Worm (Caenorhabditis elegans) whole organism, early embryonic: ENCODE measurements around the gene nlp-16.

Source experiments
- B0310.2 ChIP-seq: sonication (generic microtip); optimal IDR thresholded peaks from 2 replicates; lab custom pipeline; 2016; ENCODE audit warnings: mild to moderate bottlenecking, missing genetic modification characterization, missing compliant biosample characterization
- F13C5.2 ChIP-seq: sonication (generic microtip); optimal IDR thresholded peaks from 2 replicates; lab custom pipeline; 2017; ENCODE audit warnings: mild to moderate bottlenecking, missing genetic modification characterization, inconsistent platforms, missing compliant biosample characterization
- aly-1 ChIP-seq: sonication (generic microtip); optimal IDR thresholded peaks from 2 replicates; lab custom pipeline; 2016; ENCODE audit warnings: missing genetic modification characterization, missing compliant biosample characterization
- ama-1 ChIP-seq: fragments of 150-350 bp; optimal IDR thresholded peaks from 2 replicates; lab custom pipeline; 2014
- ceh-13 ChIP-seq: fragments of 200-800 bp; sonication (Bioruptor generic); optimal IDR thresholded peaks from 2 replicates; lab custom pipeline; 2018; ENCODE audit warnings: mild to moderate bottlenecking, missing genetic modification characterization, missing compliant biosample characterization
- ceh-36 ChIP-seq: sonication (generic microtip); optimal IDR thresholded peaks from 2 replicates; lab custom pipeline; 2016; ENCODE audit warnings: missing genetic modification characterization, inconsistent platforms, missing compliant biosample characterization
- ets-7 ChIP-seq: sonication (generic microtip); optimal IDR thresholded peaks from 2 replicates; lab custom pipeline; 2016; ENCODE audit warnings: missing genotype, missing genetic modification characterization, missing compliant biosample characterization
- flt-1 ChIP-seq: fragments of 200-800 bp; sonication (Bioruptor generic); IDR thresholded peaks from 2 replicates; pipeline ENCODE4 v1.3.6; 2022; ENCODE audit warnings: missing genetic modification characterization, missing compliant biosample characterization
- hmbx-1 ChIP-seq: sonication (generic microtip); optimal IDR thresholded peaks from 2 replicates; lab custom pipeline; 2016; ENCODE audit warnings: mild to moderate bottlenecking, missing genetic modification characterization, missing compliant biosample characterization
- hmg-4 ChIP-seq: fragments of 200-800 bp; sonication (Bioruptor generic); optimal IDR thresholded peaks from 2 replicates; lab custom pipeline; 2018; ENCODE audit warnings: mild to moderate bottlenecking, missing genetic modification characterization, missing compliant biosample characterization
- hnd-1 ChIP-seq: sonication (generic microtip); optimal IDR thresholded peaks from 2 replicates; lab custom pipeline; 2016; ENCODE audit warnings: missing genetic modification characterization, missing compliant biosample characterization
- pes-1 ChIP-seq: fragments of 200-800 bp; sonication (Bioruptor generic); IDR thresholded peaks from 2 replicates; pipeline ENCODE4 v1.3.6; 2022; ENCODE audit warnings: missing genetic modification reagents, missing genetic modification characterization, missing compliant biosample characterization
- scrt-1 ChIP-seq: fragments of 200-800 bp; sonication (Bioruptor generic); IDR thresholded peaks from 2 replicates; pipeline ENCODE4 v1.3.6; 2022; ENCODE audit warnings: missing genetic modification characterization, missing compliant biosample characterization
- sea-1 ChIP-seq: fragments of 200-800 bp; sonication (Bioruptor generic); conservative IDR thresholded peaks from 2 replicates; pipeline ENCODE4 v1.3.6; 2022; ENCODE audit warnings: missing genetic modification characterization, missing compliant biosample characterization
- tbx-11 ChIP-seq: fragments of 200-800 bp; sonication (Bioruptor generic); IDR thresholded peaks from 2 replicates; pipeline ENCODE4 v1.3.6; 2022; ENCODE audit warnings: missing genetic modification characterization, missing compliant biosample characterization
- tbx-37 ChIP-seq: fragments of 200-800 bp; sonication (Bioruptor generic); conservative IDR thresholded peaks from 2 replicates; pipeline ENCODE4 v1.3.6; 2022; ENCODE audit warnings: missing genetic modification reagents, missing genetic modification characterization, missing compliant biosample characterization
- tra-4 ChIP-seq: sonication (generic microtip); optimal IDR thresholded peaks from 2 replicates; lab custom pipeline; 2017; ENCODE audit warnings: missing genetic modification characterization, missing compliant biosample characterization

Gene nlp-16

DNA sequence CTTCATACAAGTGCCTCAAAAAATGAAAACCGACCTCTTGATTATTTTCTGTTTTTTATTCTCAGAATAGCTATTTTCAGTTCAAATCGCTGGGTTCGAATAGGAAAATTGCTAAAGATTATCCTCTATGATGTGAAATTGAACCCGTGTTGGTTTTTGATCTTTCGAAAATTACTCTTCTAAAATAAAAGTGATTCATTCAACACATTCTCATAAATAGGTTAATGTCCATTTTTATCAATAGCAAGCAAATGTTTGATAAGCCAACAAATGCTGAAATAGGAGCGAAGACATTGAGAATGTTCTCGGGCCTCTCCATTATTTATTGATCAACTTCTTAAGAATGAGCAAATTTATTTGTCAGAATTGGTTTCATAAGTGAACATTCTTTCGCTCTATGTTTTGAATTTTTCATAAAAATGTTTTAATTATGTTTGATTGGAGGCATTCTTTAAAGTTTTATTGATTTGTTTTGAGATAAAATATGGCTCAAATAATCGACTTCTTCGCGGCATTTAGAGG, 26.8 kb downstream of the nlp-16 start, which contains the start of gene F58F9.3:
F58F9.3 (plus strand) TSS at position 472 of the 522 bp plus-strand sequence.
- TF ChIP-seq ama-1 (lab: Kevin White, UChicago) = no peak
- no peak for TF ChIP-seq pes-1 (GFP tag; lab: Robert Waterston, UW)
- no peak for TF ChIP-seq tra-4
- TF ChIP-seq aly-1 (tag; lab: Kevin White, UChicago) = no peak
- no peak for TF ChIP-seq B0310.2
- no peak for TF ChIP-seq tbx-37 (GFP tag; lab: Robert Waterston, UW)
- no peak for TF ChIP-seq tbx-11
- no peak for TF ChIP-seq flt-1 (GFP tag; lab: Robert Waterston, UW)
- TF ChIP-seq scrt-1 = no peak
- no peak for TF ChIP-seq hnd-1 (tag; lab: Kevin White, UChicago)

DNA sequence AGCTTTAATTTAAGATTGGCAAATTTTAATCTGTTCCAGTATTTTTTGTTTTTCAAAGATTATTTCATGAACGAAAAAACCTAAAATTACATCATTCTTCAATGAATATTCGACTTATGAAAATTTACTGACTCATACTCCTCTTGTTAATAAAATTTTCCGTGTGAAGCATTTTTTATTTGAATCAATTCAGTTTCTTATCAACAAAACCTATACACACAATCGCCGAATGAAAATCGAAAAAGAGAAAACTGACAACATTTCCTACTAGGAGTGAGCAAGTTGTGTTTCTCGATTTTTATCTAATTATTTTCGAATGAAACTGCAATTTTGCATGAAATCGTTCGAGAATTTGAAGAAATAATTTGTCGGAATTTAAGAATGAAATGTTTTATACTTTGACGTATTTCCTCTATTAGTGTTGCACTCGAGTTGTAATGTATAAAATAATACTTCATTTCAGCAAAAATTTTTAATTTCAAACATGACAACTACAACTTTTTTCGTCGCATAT, 29.0 kb downstream of the nlp-16 start, which contains the start of gene F58F9.4:
F58F9.4 (plus strand) TSS at position 464 of the 514 bp plus-strand sequence.
- TF ChIP-seq tra-4 (no peak), tbx-37 (GFP tag; lab: Robert Waterston, UW) (no peak), pes-1 (GFP tag; lab: Robert Waterston, UW) (no peak), B0310.2 (no peak), ceh-13 (no peak), ets-7 (no peak), sea-1 (no peak), F13C5.2 (no peak), tbx-11 (no peak)

DNA sequence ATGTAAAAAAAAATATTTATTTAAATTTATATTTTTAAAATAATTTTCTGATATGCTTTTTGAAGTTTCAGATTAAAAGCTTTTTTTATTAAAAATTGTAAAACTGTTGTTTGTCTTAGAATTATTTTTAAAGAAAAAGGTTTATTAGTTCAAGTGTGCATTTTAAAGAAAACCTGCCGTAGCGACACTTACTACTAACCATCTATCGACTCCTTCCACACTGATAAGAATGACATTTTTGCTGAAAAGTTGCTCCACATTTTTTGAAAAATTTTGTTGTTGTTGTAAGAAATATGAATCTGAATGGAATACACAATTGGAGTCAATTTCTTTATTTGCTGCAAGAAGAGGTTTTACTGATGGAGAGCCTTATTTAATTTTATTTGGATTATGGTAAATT, 31.7 kb downstream of the nlp-16 start, which contains the start of gene C49A9.1:
C49A9.1 (plus strand) TSS at position 217 of the 400 bp plus-strand sequence.
- TF ChIP-seq aly-1 (tag; lab: Kevin White, UChicago) (no peak), tra-4 (no peak), hnd-1 (tag; lab: Kevin White, UChicago) (no peak), ets-7 (no peak), sea-1 (no peak), tbx-37 (GFP tag; lab: Robert Waterston, UW) (no peak), hmbx-1 (tag; lab: Kevin White, UChicago) (no peak), F13C5.2 (no peak), pes-1 (GFP tag; lab: Robert Waterston, UW) (no peak), B0310.2 (no peak), hmg-4 (GFP tag; lab: Kevin White, UChicago) (no peak), flt-1 (GFP tag; lab: Robert Waterston, UW) (no peak), ceh-36 (no peak), ceh-13 (no peak), scrt-1 (no peak), tbx-11 (no peak), ama-1 (lab: Kevin White, UChicago) (no peak)

DNA sequence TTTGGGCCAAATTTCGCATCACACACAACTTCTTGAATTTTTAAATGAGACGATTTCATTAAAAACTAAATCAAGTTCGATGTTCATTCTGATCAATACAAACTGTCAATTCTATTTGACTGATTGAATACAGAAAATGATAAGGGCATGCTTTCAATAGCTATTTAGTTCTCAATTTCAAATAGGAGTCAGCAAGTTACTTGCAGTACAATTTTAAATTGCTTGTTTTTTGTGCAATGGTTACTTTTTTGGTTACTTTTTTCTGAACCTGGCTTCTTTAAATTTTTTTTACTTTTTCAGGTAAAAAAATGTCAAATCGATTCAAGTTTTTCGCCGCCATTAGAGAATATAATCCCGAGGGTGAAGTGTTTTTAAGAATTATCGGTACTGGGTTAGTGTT, 34.5 kb downstream of the nlp-16 start, which contains the start of gene C49A9.2:
C49A9.2 (plus strand) TSS at position 301 of the 400 bp plus-strand sequence.
- TF ChIP-seq hmg-4 (GFP tag; lab: Kevin White, UChicago) (no peak), tra-4 (no peak), tbx-11 (no peak), ceh-36 (no peak), pes-1 (GFP tag; lab: Robert Waterston, UW) (no peak), hmbx-1 (tag; lab: Kevin White, UChicago) (no peak), aly-1 (tag; lab: Kevin White, UChicago) (no peak), scrt-1 (no peak), tbx-37 (GFP tag; lab: Robert Waterston, UW) (no peak), ama-1 (lab: Kevin White, UChicago) (no peak), F13C5.2 (no peak), B0310.2 (no peak)

DNA sequence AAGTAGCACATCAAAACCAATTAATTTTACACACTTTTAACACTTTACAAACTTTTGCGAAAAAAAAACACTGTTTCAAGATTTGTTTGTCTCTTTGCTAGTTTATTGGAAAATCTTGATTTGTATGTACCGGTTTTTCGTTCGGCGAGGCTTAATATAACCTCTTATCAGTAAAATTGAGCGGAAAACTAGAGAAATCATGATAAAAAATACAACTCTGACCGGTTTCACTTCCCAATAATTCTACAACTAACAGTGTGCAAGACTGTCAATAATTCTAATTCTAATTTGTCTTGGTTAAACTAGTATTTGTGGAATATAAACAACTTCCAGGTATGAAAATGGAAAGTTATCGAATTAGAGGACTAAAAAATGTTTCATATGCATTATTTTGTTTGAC, 37.8 kb downstream of the nlp-16 start, which contains the start of gene C49A9.3:
C49A9.3 (plus strand) TSS at position 212 of the 400 bp plus-strand sequence.
- TF ChIP-seq pes-1 (GFP tag; lab: Robert Waterston, UW) (no peak), sea-1 (no peak), hmbx-1 (tag; lab: Kevin White, UChicago) (no peak), tbx-37 (GFP tag; lab: Robert Waterston, UW) (no peak), flt-1 (GFP tag; lab: Robert Waterston, UW) (no peak), tbx-11 (no peak), ceh-36 (no peak), aly-1 (tag; lab: Kevin White, UChicago) (no peak), tra-4 (no peak), hnd-1 (tag; lab: Kevin White, UChicago) (no peak), B0310.2 (no peak), ets-7 (no peak)

DNA sequence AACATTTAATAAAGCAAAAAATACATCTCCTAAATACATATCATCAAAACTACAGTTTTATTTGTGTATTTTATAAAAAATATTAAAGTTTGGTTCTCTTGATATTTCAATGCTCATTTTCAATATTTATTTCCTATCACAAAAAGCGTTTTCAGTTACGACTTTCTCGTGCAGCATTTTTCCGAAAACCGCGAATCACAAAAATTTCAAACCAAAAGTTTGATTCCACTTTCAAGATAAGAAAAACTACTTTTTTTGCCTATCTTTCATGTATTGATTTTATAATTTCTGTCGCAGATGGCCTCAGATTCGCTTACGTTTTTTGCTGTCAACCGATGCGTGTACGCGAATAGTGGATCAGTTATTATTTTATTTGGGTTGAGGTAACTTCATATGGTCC, 40.2 kb downstream of the nlp-16 start, which contains the start of gene C49A9.4:
C49A9.4 (plus strand) TSS at position 265 of the 400 bp plus-strand sequence.
- TF ChIP-seq hmbx-1 (tag; lab: Kevin White, UChicago) = no peak
- no peak for TF ChIP-seq ama-1 (lab: Kevin White, UChicago)
- no peak for TF ChIP-seq tbx-11
- TF ChIP-seq tbx-37 (GFP tag; lab: Robert Waterston, UW) = no peak
- TF ChIP-seq hnd-1 (tag; lab: Kevin White, UChicago) = no peak
- TF ChIP-seq scrt-1 = no peak
- TF ChIP-seq ceh-13 = no peak
- no peak for TF ChIP-seq sea-1
- no peak for TF ChIP-seq pes-1 (GFP tag; lab: Robert Waterston, UW)
- no peak for TF ChIP-seq B0310.2
- no peak for TF ChIP-seq hmg-4 (GFP tag; lab: Kevin White, UChicago)
- no peak for TF ChIP-seq tra-4
- no peak for TF ChIP-seq ceh-36
- no peak for TF ChIP-seq F13C5.2
- TF ChIP-seq ets-7 = no peak
- no peak for TF ChIP-seq flt-1 (GFP tag; lab: Robert Waterston, UW)

DNA sequence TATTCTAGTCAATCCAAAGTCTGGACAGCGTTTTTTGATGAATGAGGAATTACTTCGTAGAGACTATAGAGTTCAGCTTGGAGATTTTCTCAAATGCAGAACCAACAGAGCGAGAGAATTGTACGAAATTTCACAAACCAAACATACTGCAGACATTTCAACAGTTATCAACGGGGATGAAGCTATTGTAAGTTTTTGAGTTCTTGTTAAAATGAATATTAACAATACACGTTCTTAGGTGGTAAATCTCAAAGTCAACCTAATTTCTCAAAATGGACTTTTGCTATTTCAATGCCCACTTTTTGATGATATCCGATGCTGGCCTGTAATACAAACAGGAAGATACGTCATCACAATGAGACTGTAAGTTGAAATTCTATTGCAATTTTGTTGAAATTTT, 42.1 kb downstream of the nlp-16 start:
- TF ChIP-seq hmg-4 (GFP tag; lab: Kevin White, UChicago) = no peak
- no peak for TF ChIP-seq hmbx-1 (tag; lab: Kevin White, UChicago)
- no peak for TF ChIP-seq B0310.2
- TF ChIP-seq tra-4 = no peak

DNA sequence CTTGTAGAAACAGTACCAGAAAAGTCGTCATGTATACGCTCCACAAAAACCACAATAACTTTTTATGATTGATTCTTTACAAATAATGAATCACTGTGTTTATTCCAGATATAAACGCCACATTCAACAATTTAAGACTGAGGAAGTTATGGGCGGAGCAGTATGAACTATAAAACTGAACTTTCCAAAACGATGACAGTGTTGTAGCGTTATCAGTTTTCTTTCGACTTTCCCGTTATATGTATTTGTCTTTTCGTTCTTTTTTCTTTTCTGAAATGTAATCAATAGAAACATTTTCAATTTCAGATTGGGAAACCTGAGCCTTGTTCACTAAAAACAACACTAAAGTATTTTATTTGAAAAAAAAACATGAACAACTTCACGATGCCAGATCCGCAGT, 42.6 kb downstream of the nlp-16 start, which contains the start of gene C49A9.9:
C49A9.9 (plus strand) TSS at position 307 of the 400 bp plus-strand sequence.
- TF ChIP-seq ceh-13 = no peak
- no peak for TF ChIP-seq scrt-1
- no peak for TF ChIP-seq ceh-36
- no peak for TF ChIP-seq tbx-11
- TF ChIP-seq tbx-37 (GFP tag; lab: Robert Waterston, UW) = no peak
- no peak for TF ChIP-seq aly-1 (tag; lab: Kevin White, UChicago)
- TF ChIP-seq pes-1 (GFP tag; lab: Robert Waterston, UW) = no peak
- TF ChIP-seq hmbx-1 (tag; lab: Kevin White, UChicago) = no peak
- no peak for TF ChIP-seq B0310.2
- TF ChIP-seq F13C5.2 = no peak
- no peak for TF ChIP-seq hmg-4 (GFP tag; lab: Kevin White, UChicago)
- TF ChIP-seq sea-1 = no peak
